Fruit fly (Drosophila melanogaster): ENCODE results near the gene CG14223.

CG14223 gene

dm6 chrX:19696845-19697244 lies 33.1 kb upstream of the CG14223 start, which contains the start of gene Cdc42 (continued):
- TF ChIP-seq pan (optimal IDR thresholded peaks at IDR 0.05) = no peak
- TF ChIP-seq pan (GFP tag; optimal IDR thresholded peaks at IDR 0.05 in 1 of 2, IDR thresholded peaks at IDR 0.05 in 1 of 2) = no peak
- no peak for TF ChIP-seq CG10959 (GFP tag; IDR thresholded peaks at IDR 0.05)
- TF ChIP-seq CG11456 (GFP tag; IDR thresholded peaks at IDR 0.05) = peak; percentile 20; the same call in 1 of the 3 replicates
- TF ChIP-seq zen (tag; optimal IDR thresholded peaks at IDR 0.05) = no peak
- no peak for TF ChIP-seq HmgD (GFP tag; optimal IDR thresholded peaks at IDR 0.05)
- no peak for TF ChIP-seq dmrt99B (tag; optimal IDR thresholded peaks at IDR 0.05)
- no peak for TF ChIP-seq salm (tag; optimal IDR thresholded peaks at IDR 0.05)
- TF ChIP-seq pros (GFP tag; optimal IDR thresholded peaks at IDR 0.05) = no peak
- no peak for TF ChIP-seq ken (GFP tag; IDR thresholded peaks at IDR 0.05)
- no peak for TF ChIP-seq CG12299 (tag; optimal IDR thresholded peaks at IDR 0.05)
- TF ChIP-seq Myb (GFP tag; optimal IDR thresholded peaks at IDR 0.05) = peak; percentile 4
- TF ChIP-seq CG7963 (GFP tag; IDR thresholded peaks at IDR 0.05; ENCODE audit: partially characterized antibody) = no peak
- no peak for TF ChIP-seq bigmax (GFP tag; optimal IDR thresholded peaks at IDR 0.05)
- no peak for TF ChIP-seq ash1 (GFP tag; optimal IDR thresholded peaks at IDR 0.05)
- no peak for TF ChIP-seq HLH54F (GFP tag; optimal IDR thresholded peaks at IDR 0.05)
- TF ChIP-seq lov (optimal IDR thresholded peaks at IDR 0.05) = no peak
- no peak for TF ChIP-seq lov (GFP tag; IDR thresholded peaks at IDR 0.05)
- no peak for TF ChIP-seq CG14860 (GFP tag; IDR thresholded peaks at IDR 0.05; ENCODE audit: partially characterized antibody)
- no peak for TF ChIP-seq ind (GFP tag; optimal IDR thresholded peaks at IDR 0.05)
- no peak for TF ChIP-seq bab2 (GFP tag; optimal IDR thresholded peaks at IDR 0.05)
- TF ChIP-seq CG31224 (GFP tag; IDR thresholded peaks at IDR 0.05) = no peak
- no peak for TF ChIP-seq CG7372 (GFP tag; IDR thresholded peaks at IDR 0.05)
- TF ChIP-seq abd-A (tag; optimal IDR thresholded peaks at IDR 0.05) = no peak
- TF ChIP-seq CG32532 (GFP tag; IDR thresholded peaks at IDR 0.05) = peak; percentile 36; the same call in 1 of the 2 replicates
- no peak for TF ChIP-seq CG12071 (GFP tag; optimal IDR thresholded peaks at IDR 0.05)
- no peak for TF ChIP-seq eyg (GFP tag; optimal IDR thresholded peaks at IDR 0.05)
- no peak for TF ChIP-seq CG9215 (GFP tag; IDR thresholded peaks at IDR 0.05)
- TF ChIP-seq sqz (GFP tag; optimal IDR thresholded peaks at IDR 0.05) = no peak
- TF ChIP-seq CG34422 (GFP tag; IDR thresholded peaks at IDR 0.05) = 0 out of 3 replicates have a peak, but pooled peaks have one; percentile 31
- no peak for TF ChIP-seq Dek (tag; optimal IDR thresholded peaks at IDR 0.05)
- TF ChIP-seq CG14014 (GFP tag; IDR thresholded peaks at IDR 0.05) = no peak
- no peak for TF ChIP-seq fu2 (GFP tag; optimal IDR thresholded peaks at IDR 0.05)
- TF ChIP-seq h (optimal IDR thresholded peaks at IDR 0.05) = no peak
- no peak for TF ChIP-seq CG18011 (GFP tag; optimal IDR thresholded peaks at IDR 0.05)
- TF ChIP-seq CG8478 (optimal IDR thresholded peaks at IDR 0.05) = no peak
- TF ChIP-seq ato (GFP tag; IDR thresholded peaks at IDR 0.05; ENCODE audit: partially characterized antibody) = no peak
- no peak for TF ChIP-seq pita (GFP tag; optimal IDR thresholded peaks at IDR 0.05)
- 0 out of 3 replicates have a peak, but pooled peaks have one; percentile 34 for TF ChIP-seq HLH4C (GFP tag; IDR thresholded peaks at IDR 0.05; ENCODE audit: partially characterized antibody)
- TF ChIP-seq CG4282 (GFP tag; optimal IDR thresholded peaks at IDR 0.05) = no peak
- TF ChIP-seq grn (GFP tag; optimal IDR thresholded peaks at IDR 0.05) = no peak
- no peak for TF ChIP-seq croc (GFP tag; conservative IDR thresholded peaks at IDR 0.05)
- no peak for TF ChIP-seq CG11247 (GFP tag; IDR thresholded peaks at IDR 0.05)
- no peak for TF ChIP-seq vnd (GFP tag; IDR thresholded peaks at IDR 0.05; ENCODE audit: partially characterized antibody)
- TF ChIP-seq CG11398 (GFP tag; optimal IDR thresholded peaks at IDR 0.05) = no peak
- TF ChIP-seq CG2712 (tag; optimal IDR thresholded peaks at IDR 0.05) = no peak
- TF ChIP-seq Abd-B (GFP tag; optimal IDR thresholded peaks at IDR 0.05) = no peak
- TF ChIP-seq CG17612 (GFP tag; IDR thresholded peaks at IDR 0.05) = no peak
- TF ChIP-seq fd96Cb (tag; optimal IDR thresholded peaks at IDR 0.05) = no peak
- TF ChIP-seq Dll (GFP tag; IDR thresholded peaks at IDR 0.05; ENCODE audit: partially characterized antibody) = no peak
- no peak for TF ChIP-seq onecut (GFP tag; IDR thresholded peaks at IDR 0.05)
- TF ChIP-seq z (GFP tag; IDR thresholded peaks at IDR 0.05) = no peak
- no peak for TF ChIP-seq pb (GFP tag; optimal IDR thresholded peaks at IDR 0.05)

All from whole organism, embryonic.